Worm (Caenorhabditis elegans): Measurements from ENCODE around the gene F56H9.8.

Gene F56H9.8

DNA sequence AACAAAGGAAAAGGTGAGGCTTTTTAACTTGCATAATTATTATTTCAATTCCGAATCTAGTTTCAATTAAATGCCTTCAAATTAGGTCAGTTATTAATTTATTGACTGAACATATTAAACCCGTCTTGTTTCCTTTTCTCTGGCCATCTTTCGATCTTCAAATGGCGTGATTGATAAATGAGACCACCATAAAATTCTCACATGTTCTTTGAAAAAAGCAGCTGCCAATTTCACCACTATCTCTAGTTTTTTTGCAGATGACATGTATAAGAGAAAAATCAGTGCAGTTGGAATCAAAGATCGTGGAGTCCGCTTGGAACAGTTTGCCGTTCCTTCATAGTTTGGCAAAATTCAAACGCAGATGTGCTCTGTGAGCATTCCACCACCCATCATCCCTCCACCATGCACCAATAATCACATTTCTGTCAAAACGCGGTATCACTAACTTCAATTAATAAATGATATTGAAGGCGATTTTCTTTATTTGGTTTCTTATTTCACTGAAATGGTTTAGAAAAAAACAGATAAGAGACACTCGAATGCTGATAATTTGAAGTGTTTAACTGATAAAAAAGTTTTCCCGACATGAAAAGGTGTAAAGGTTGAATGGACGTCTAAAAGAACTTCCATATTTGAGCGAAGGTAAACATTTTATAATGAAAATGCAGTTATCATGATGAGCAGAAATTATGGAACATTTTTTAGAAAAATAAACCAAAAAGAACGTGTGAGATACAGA lies 6.7 kb upstream of the F56H9.8 start:
- peak; percentile 37 for TF ChIP-seq egl-27 (tag; optimal IDR thresholded peaks at IDR 0.05)
- no peak for TF ChIP-seq snpc-4 (tag; optimal IDR thresholded peaks at IDR 0.05)
- TF ChIP-seq C34F6.9 (tag; optimal IDR thresholded peaks at IDR 0.05): no peak
- TF ChIP-seq unc-39 (tag; optimal IDR thresholded peaks at IDR 0.05): no peak
- no peak for TF ChIP-seq alr-1 (tag; optimal IDR thresholded peaks at IDR 0.05)
- no peak for TF ChIP-seq ztf-4 (tag; optimal IDR thresholded peaks at IDR 0.05)
- no peak for TF ChIP-seq ama-1 (optimal IDR thresholded peaks at IDR 0.05)
- TF ChIP-seq lsy-2 (tag; optimal IDR thresholded peaks at IDR 0.05): no peak
- no peak for TF ChIP-seq lin-13 (GFP tag; optimal IDR thresholded peaks at IDR 0.05)
- TF ChIP-seq skn-1 (tag; optimal IDR thresholded peaks at IDR 0.05): no peak
- TF ChIP-seq unc-55 (GFP tag; optimal IDR thresholded peaks at IDR 0.05): no peak
- TF ChIP-seq dmd-4 (tag; optimal IDR thresholded peaks at IDR 0.05): no peak
- TF ChIP-seq nhr-21 (tag; optimal IDR thresholded peaks at IDR 0.05): no peak
- no peak for TF ChIP-seq aly-2 (tag; optimal IDR thresholded peaks at IDR 0.05)
- TF ChIP-seq mdl-1 (tag; optimal IDR thresholded peaks at IDR 0.05): no peak
- TF ChIP-seq nhr-11 (tag; optimal IDR thresholded peaks at IDR 0.05): no peak
- no peak for TF ChIP-seq nhr-25 (tag; optimal IDR thresholded peaks at IDR 0.05)
- no peak for TF ChIP-seq unc-62 (GFP tag; optimal IDR thresholded peaks at IDR 0.05)
- no peak for TF ChIP-seq mbf-1 (tag; optimal IDR thresholded peaks at IDR 0.05)
- peak; percentile 42 for TF ChIP-seq crh-2 (tag; optimal IDR thresholded peaks at IDR 0.05)
- TF ChIP-seq Y55F3AM.14 (GFP tag; optimal IDR thresholded peaks at IDR 0.05): no peak
- no peak for TF ChIP-seq nhr-237 (tag; optimal IDR thresholded peaks at IDR 0.05)
- peak; percentile 67 for TF ChIP-seq sma-9 (GFP tag; optimal IDR thresholded peaks at IDR 0.05)
- TF ChIP-seq sma-9 (tag; optimal IDR thresholded peaks at IDR 0.05): no peak
- TF ChIP-seq gmeb-1 (tag; optimal IDR thresholded peaks at IDR 0.05): peak; percentile 34
- TF ChIP-seq nhr-23 (tag; optimal IDR thresholded peaks at IDR 0.05): no peak
- no peak for TF ChIP-seq mab-5 (tag; optimal IDR thresholded peaks at IDR 0.05)
- TF ChIP-seq sem-4 (tag; optimal IDR thresholded peaks at IDR 0.05): peak; percentile 1
- no peak for TF ChIP-seq ztf-11 (tag; optimal IDR thresholded peaks at IDR 0.05)
- TF ChIP-seq nhr-6 (tag; optimal IDR thresholded peaks at IDR 0.05): no peak
- no peak for TF ChIP-seq elt-1 (tag; optimal IDR thresholded peaks at IDR 0.05)
- TF ChIP-seq ztf-1 (GFP tag; conservative IDR thresholded peaks at IDR 0.05): no peak
- TF ChIP-seq ZK546.5 (tag; optimal IDR thresholded peaks at IDR 0.05): no peak
- TF ChIP-seq ceh-16 (tag; optimal IDR thresholded peaks at IDR 0.05): no peak
- TF ChIP-seq nhr-12 (tag; optimal IDR thresholded peaks at IDR 0.05): no peak
- no peak for TF ChIP-seq elt-3 (tag; optimal IDR thresholded peaks at IDR 0.05)
- no peak for TF ChIP-seq sma-3 (GFP tag; optimal IDR thresholded peaks at IDR 0.05)
- no peak for TF ChIP-seq zag-1 (tag; optimal IDR thresholded peaks at IDR 0.05)
- no peak for TF ChIP-seq blmp-1 (tag; optimal IDR thresholded peaks at IDR 0.05; ENCODE audit: insufficient read depth)
- no peak for TF ChIP-seq nhr-10 (tag; optimal IDR thresholded peaks at IDR 0.05)
- peak; percentile 51 for TF ChIP-seq fos-1 (tag; optimal IDR thresholded peaks at IDR 0.05)
- no peak for TF ChIP-seq lin-39 (tag; optimal IDR thresholded peaks at IDR 0.05)
- no peak for TF ChIP-seq ceh-82 (tag; optimal IDR thresholded peaks at IDR 0.05)

- TF ChIP-seq nhr-77 (tag; optimal IDR thresholded peaks at IDR 0.05) (no peak), crh-2 (tag; optimal IDR thresholded peaks at IDR 0.05) (no peak), peb-1 (tag; optimal IDR thresholded peaks at IDR 0.05) (no peak), sem-4 (tag; optimal IDR thresholded peaks at IDR 0.05) (no peak), gmeb-1 (tag; optimal IDR thresholded peaks at IDR 0.05) (no peak), elt-1 (tag; optimal IDR thresholded peaks at IDR 0.05) (no peak), nhr-11 (tag; optimal IDR thresholded peaks at IDR 0.05) (no peak), nhr-6 (tag; optimal IDR thresholded peaks at IDR 0.05) (no peak), unc-62 (GFP tag; optimal IDR thresholded peaks at IDR 0.05) (no peak), snpc-4 (tag; optimal IDR thresholded peaks at IDR 0.05) (no peak), lin-39 (tag; optimal IDR thresholded peaks at IDR 0.05) (no peak), ZK546.5 (tag; optimal IDR thresholded peaks at IDR 0.05) (no peak), C34F6.9 (tag; optimal IDR thresholded peaks at IDR 0.05) (no peak)
Observed at ce11 chrV:12640384-12640783, 4.2 kb upstream of the F56H9.8 start, which contains the start of gene gpa-8. Gene gpa-8, minus strand, starts transcription at chrV:12640484.
